Fruit fly (Drosophila melanogaster): ENCODE results near the gene cact.

DNA sequence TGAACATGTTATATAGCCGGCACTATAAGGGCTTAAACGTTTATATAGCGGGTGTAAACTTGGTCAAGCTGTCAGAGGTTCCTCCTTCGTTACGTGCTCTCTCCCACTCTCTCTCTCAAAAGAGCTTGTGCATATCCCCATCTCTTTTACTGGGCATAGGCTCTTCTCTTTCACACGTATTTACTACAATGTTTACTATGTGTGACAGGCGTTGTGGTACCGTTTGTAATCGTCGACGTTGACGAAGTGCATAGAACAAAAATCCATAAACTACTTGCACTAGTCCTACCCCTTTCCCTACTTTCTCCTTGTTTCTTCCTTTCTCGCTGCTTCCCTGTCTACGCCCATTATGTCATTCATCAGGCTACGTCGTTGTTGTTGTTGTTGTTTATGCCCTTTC is 49.2 kb downstream of the cact start:
- no peak for TF ChIP-seq CTCF (optimal IDR thresholded peaks at IDR 0.05)
- TF ChIP-seq CG8478 (optimal IDR thresholded peaks at IDR 0.05): no peak

Data from S2 (cell line).